Fruit fly (Drosophila melanogaster) whole organism, embryonic: ENCODE data around the gene wit.

Experiments
- Aef1 ChIP-seq: fragments of 200-800 bp; sonication (Bioruptor generic); IDR thresholded peaks from 3 replicates; pipeline ENCODE4 v1.3.6; 2022; ENCODE audit warnings: missing biosample characterization, missing genetic modification characterization
- CG1024 ChIP-seq: fragments of 200-800 bp; sonication (Bioruptor generic); IDR thresholded peaks from 2 replicates; pipeline ENCODE4 v1.3.6; 2022; ENCODE audit warnings: missing biosample characterization, missing genetic modification characterization
- CG10366 ChIP-seq: fragments of 200-800 bp; sonication (Bioruptor generic); IDR thresholded peaks from 2 replicates; pipeline ENCODE4 v1.3.6; 2022; ENCODE audit warnings: missing biosample characterization, missing genetic modification characterization
- CG12104 ChIP-seq: fragments of 200-800 bp; sonication (Bioruptor generic); optimal IDR thresholded peaks from 3 replicates; lab custom pipeline; 2016; ENCODE audit warnings: missing biosample characterization, missing genetic modification characterization
- CG12236 ChIP-seq: fragments of 200-800 bp; sonication (Bioruptor generic); optimal IDR thresholded peaks from 2 replicates; lab custom pipeline; 2016; ENCODE audit warnings: missing biosample characterization, missing genetic modification characterization
- CG14710 ChIP-seq: fragments of 200-800 bp; sonication (Bioruptor generic); optimal IDR thresholded peaks from 3 replicates; lab custom pipeline; 2019; ENCODE audit warnings: missing biosample characterization, mild to moderate bottlenecking, missing genetic modification characterization, moderate library complexity
- CG15514 ChIP-seq: fragments of 200-800 bp; sonication (Bioruptor generic); optimal IDR thresholded peaks from 3 replicates; lab custom pipeline; 2017; ENCODE audit warnings: missing biosample characterization, missing genetic modification characterization, mild to moderate bottlenecking, moderate library complexity, missing genetic modification reagents
- CG1602 ChIP-seq: fragments of 200-800 bp; sonication (Bioruptor generic); optimal IDR thresholded peaks from 3 replicates; lab custom pipeline; 2016; ENCODE audit warnings: missing biosample characterization, missing genetic modification characterization
- CG17361 ChIP-seq: fragments of 200-800 bp; sonication (Bioruptor generic); IDR thresholded peaks from 3 replicates; pipeline ENCODE4 v1.3.6; 2022; ENCODE audit warnings: missing biosample characterization, missing genetic modification characterization
- CG1832 ChIP-seq: fragments of 200-800 bp; sonication (Bioruptor generic); optimal IDR thresholded peaks from 2 replicates; lab custom pipeline; 2017; ENCODE audit warnings: missing biosample characterization, mild to moderate bottlenecking, missing genetic modification characterization, inconsistent platforms
- CG2712 ChIP-seq: fragments of 200-800 bp; optimal IDR thresholded peaks from 3 replicates; lab custom pipeline; 2019; ENCODE audit warnings: missing biosample characterization, mild to moderate bottlenecking, missing genetic modification characterization, moderate library complexity
- CG31224 ChIP-seq: fragments of 200-800 bp; sonication (Bioruptor generic); IDR thresholded peaks from 2 replicates; pipeline ENCODE4 v1.3.6; 2022; ENCODE audit warnings: missing biosample characterization, missing genetic modification characterization
- CG32767 ChIP-seq: fragments of 200-800 bp; sonication (Bioruptor generic); IDR thresholded peaks from 2 replicates; pipeline ENCODE4 v1.3.6; 2022; ENCODE audit warnings: missing biosample characterization, missing genetic modification characterization
- CG32772 ChIP-seq: fragments of 200-800 bp; sonication (Bioruptor generic); IDR thresholded peaks from 2 replicates; pipeline ENCODE4 v1.3.6; 2022; ENCODE audit warnings: missing biosample characterization, missing genetic modification characterization
- CG34422 ChIP-seq: fragments of 200-800 bp; sonication (Bioruptor generic); IDR thresholded peaks from 3 replicates; pipeline ENCODE4 v1.3.6; 2022; ENCODE audit warnings: missing biosample characterization, missing genetic modification characterization
- CG43689 ChIP-seq: fragments of 200-800 bp; sonication (Bioruptor generic); IDR thresholded peaks from 2 replicates; pipeline ENCODE4 v1.3.6; 2022; ENCODE audit warnings: missing biosample characterization, missing genetic modification characterization
- CG4404 ChIP-seq: fragments of 200-800 bp; sonication (Bioruptor generic); IDR thresholded peaks from 2 replicates; pipeline ENCODE4 v1.3.6; 2022; ENCODE audit warnings: missing biosample characterization, missing genetic modification characterization
- CG6791 ChIP-seq: fragments of 200-800 bp; sonication (Bioruptor generic); IDR thresholded peaks from 3 replicates; pipeline ENCODE4 v1.3.6; 2022; ENCODE audit warnings: missing biosample characterization, missing genetic modification characterization; ENCODE audit not compliant: partially characterized antibody
- CG9215 ChIP-seq: fragments of 200-800 bp; sonication (Bioruptor generic); IDR thresholded peaks from 2 replicates; pipeline ENCODE4 v1.3.6; 2022; ENCODE audit warnings: missing biosample characterization, missing genetic modification characterization
- CG9437 ChIP-seq: fragments of 200-800 bp; sonication (Bioruptor generic); optimal IDR thresholded peaks from 2 replicates; lab custom pipeline; 2018; ENCODE audit warnings: missing biosample characterization, mild to moderate bottlenecking, missing genetic modification characterization
- CG9817 ChIP-seq: fragments of 200-800 bp; sonication (Bioruptor generic); optimal IDR thresholded peaks from 2 replicates; lab custom pipeline; 2018; ENCODE audit warnings: missing biosample characterization, mild to moderate bottlenecking, missing genetic modification characterization, moderate library complexity
- CkIIα-i1 ChIP-seq: fragments of 200-800 bp; sonication (Bioruptor generic); IDR thresholded peaks from 2 replicates; pipeline ENCODE4 v1.3.6; 2022; ENCODE audit warnings: missing biosample characterization, missing genetic modification characterization
- D ChIP-seq, 2 experiments: fragments of 200-800 bp in 1 of 2; fragments of >200 bp in 1 of 2; sonication (Bioruptor generic) in 1 of 2; optimal IDR thresholded peaks; 2 replicates in 1 of 2; 3 replicates in 1 of 2; lab custom pipeline; 2017; ENCODE audit warnings: mild to moderate bottlenecking in 1 of 2, missing biosample characterization in 1 of 2, missing genetic modification characterization in 1 of 2, missing genetic modification reagents in 1 of 2
- Dek ChIP-seq: fragments of 200-800 bp; sonication (Bioruptor generic); optimal IDR thresholded peaks from 3 replicates; lab custom pipeline; 2019; ENCODE audit warnings: missing biosample characterization, mild to moderate bottlenecking, missing genetic modification characterization, moderate library complexity
- Eip74EF ChIP-seq, 2 experiments: fragments of 200-800 bp in 1 of 2; fragments of >200 bp in 1 of 2; sonication (Bioruptor generic) in 1 of 2; optimal IDR thresholded peaks; 2 replicates each; lab custom pipeline; 2017 to 2019; ENCODE audit warnings: missing biosample characterization in 2 of 2, missing genetic modification characterization in 2 of 2, mild to moderate bottlenecking in 1 of 2, moderate library complexity in 1 of 2
- HLH4C ChIP-seq: fragments of 200-800 bp; sonication (Bioruptor generic); IDR thresholded peaks from 3 replicates; pipeline ENCODE4 v1.3.6; 2022; ENCODE audit warnings: missing biosample characterization, missing genetic modification characterization; ENCODE audit not compliant: partially characterized antibody
- HmgZ ChIP-seq: fragments of 200-800 bp; sonication (Bioruptor generic); optimal IDR thresholded peaks from 2 replicates; lab custom pipeline; 2018; ENCODE audit warnings: missing biosample characterization, mild to moderate bottlenecking, missing genetic modification characterization
- Mrtf ChIP-seq: fragments of 200-800 bp; sonication (Bioruptor generic); IDR thresholded peaks from 3 replicates; pipeline ENCODE4 v1.3.6; 2022; ENCODE audit warnings: missing biosample characterization, missing genetic modification characterization
- TFAM ChIP-seq: fragments of 200-800 bp; sonication (Bioruptor generic); optimal IDR thresholded peaks from 2 replicates; lab custom pipeline; 2017; ENCODE audit warnings: missing biosample characterization, missing genetic modification characterization, inconsistent platforms
- YL-1 ChIP-seq: fragments of 200-800 bp; sonication (Bioruptor generic); optimal IDR thresholded peaks from 3 replicates; lab custom pipeline; 2017; ENCODE audit warnings: missing biosample characterization, mild to moderate bottlenecking, missing genetic modification characterization
- amos ChIP-seq: fragments of 200-800 bp; sonication (Bioruptor generic); IDR thresholded peaks from 2 replicates; pipeline ENCODE4 v1.3.6; 2022; ENCODE audit warnings: missing biosample characterization, missing genetic modification characterization; ENCODE audit not compliant: partially characterized antibody
- crp ChIP-seq, 2 experiments: fragments of 200-800 bp; sonication (Bioruptor generic); optimal IDR thresholded peaks; 2 replicates in 1 of 2; 3 replicates in 1 of 2; lab custom pipeline; 2017; ENCODE audit warnings: missing biosample characterization in 2 of 2, missing genetic modification characterization in 2 of 2, mild to moderate bottlenecking in 1 of 2, moderate library complexity in 1 of 2
- dysf ChIP-seq: fragments of 200-800 bp; sonication (Bioruptor generic); IDR thresholded peaks from 3 replicates; pipeline ENCODE4 v1.3.6; 2022; ENCODE audit warnings: missing biosample characterization, missing genetic modification characterization
- esg ChIP-seq: fragments of 200-800 bp; sonication (Bioruptor generic); conservative IDR thresholded peaks from 2 replicates; pipeline ENCODE4 v1.3.6; 2022; ENCODE audit warnings: missing biosample characterization, missing genetic modification characterization
- fd3F ChIP-seq: fragments of 200-800 bp; sonication (Bioruptor generic); optimal IDR thresholded peaks from 2 replicates; lab custom pipeline; 2018; ENCODE audit warnings: missing biosample characterization, mild to moderate bottlenecking, missing genetic modification characterization, moderate library complexity
- fu2 ChIP-seq: fragments of 200-800 bp; sonication (Bioruptor generic); optimal IDR thresholded peaks from 2 replicates; lab custom pipeline; 2016; ENCODE audit warnings: missing biosample characterization, missing genetic modification characterization
- ham ChIP-seq: fragments of 200-800 bp; sonication (Bioruptor generic); IDR thresholded peaks from 2 replicates; pipeline ENCODE4 v1.3.6; 2022; ENCODE audit warnings: missing biosample characterization, missing genetic modification characterization
- ind ChIP-seq: fragments of 200-800 bp; sonication (Bioruptor generic); optimal IDR thresholded peaks from 3 replicates; lab custom pipeline; 2016; ENCODE audit warnings: missing biosample characterization, missing genetic modification characterization
- lmd ChIP-seq: fragments of 200-800 bp; sonication (Bioruptor generic); IDR thresholded peaks from 2 replicates; pipeline ENCODE4 v1.3.6; 2022; ENCODE audit warnings: missing biosample characterization, missing genetic modification characterization
- oc ChIP-seq: fragments of 200-800 bp; sonication (Bioruptor generic); optimal IDR thresholded peaks from 2 replicates; lab custom pipeline; 2018; ENCODE audit warnings: missing biosample characterization, mild to moderate bottlenecking, missing genetic modification characterization, moderate library complexity
- peb ChIP-seq: fragments of 200-800 bp; sonication (Bioruptor generic); IDR thresholded peaks from 2 replicates; pipeline ENCODE4 v1.3.6; 2022; ENCODE audit warnings: missing biosample characterization, missing genetic modification characterization
- phol ChIP-seq: fragments of 200-800 bp; sonication (Bioruptor generic); optimal IDR thresholded peaks from 3 replicates; lab custom pipeline; 2018; ENCODE audit warnings: missing biosample characterization, mild to moderate bottlenecking, missing genetic modification characterization, moderate library complexity
- ro ChIP-seq: fragments of 200-800 bp; sonication (Bioruptor generic); IDR thresholded peaks from 2 replicates; pipeline ENCODE4 v1.3.6; 2022; ENCODE audit warnings: missing biosample characterization, missing genetic modification characterization
- sens-2 ChIP-seq: fragments of 200-800 bp; sonication (Bioruptor generic); IDR thresholded peaks from 2 replicates; pipeline ENCODE4 v1.3.6; 2022; ENCODE audit warnings: missing biosample characterization, missing genetic modification characterization
- sr ChIP-seq: fragments of 200-800 bp; sonication (Bioruptor generic); IDR thresholded peaks from 3 replicates; pipeline ENCODE4 v1.3.6; 2022; ENCODE audit warnings: missing biosample characterization, missing genetic modification characterization
- stc ChIP-seq: fragments of 200-800 bp; sonication (Bioruptor generic); IDR thresholded peaks from 2 replicates; pipeline ENCODE4 v1.3.6; 2022; ENCODE audit warnings: missing biosample characterization, missing genetic modification characterization
- tap ChIP-seq: fragments of 200-800 bp; optimal IDR thresholded peaks from 3 replicates; lab custom pipeline; 2019; ENCODE audit warnings: missing biosample characterization, mild to moderate bottlenecking, missing genetic modification characterization, moderate library complexity
- toy ChIP-seq: fragments of 200-800 bp; sonication (Bioruptor generic); IDR thresholded peaks from 2 replicates; pipeline ENCODE4 v1.3.6; 2022; ENCODE audit warnings: missing biosample characterization, missing genetic modification characterization
- trem ChIP-seq: fragments of 200-800 bp; optimal IDR thresholded peaks from 3 replicates; lab custom pipeline; 2019; ENCODE audit warnings: missing biosample characterization, mild to moderate bottlenecking, missing genetic modification characterization, moderate library complexity
- tup ChIP-seq: fragments of 200-800 bp; sonication (Bioruptor generic); optimal IDR thresholded peaks from 2 replicates; lab custom pipeline; 2016; ENCODE audit warnings: missing biosample characterization, mild to moderate bottlenecking, missing genetic modification characterization, moderate library complexity

wit gene

DNA sequence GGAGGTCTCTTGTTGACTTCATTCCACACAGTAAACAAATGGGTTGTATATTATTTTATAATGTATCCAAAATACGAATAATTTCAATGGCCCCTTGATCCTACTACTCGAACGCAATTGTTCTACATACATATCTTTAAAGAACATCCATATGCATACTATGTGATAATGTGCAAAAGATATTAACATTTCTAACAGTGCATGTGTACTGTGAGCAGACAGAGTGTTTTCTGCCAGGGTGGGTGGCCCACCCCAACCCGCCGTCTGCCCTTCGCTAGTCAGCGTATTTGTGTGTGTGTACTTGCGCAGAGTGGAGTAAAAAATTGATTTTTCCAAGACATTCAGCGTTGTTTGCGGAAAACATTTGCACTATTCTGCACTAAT, 529 bp downstream of the wit start (continued):
- TF ChIP-seq CG32767 (GFP tag; lab: Robert Waterston, UW), result peak; percentile 40
- TF ChIP-seq Eip74EF (GFP tag; optimal IDR thresholded peaks at IDR 0.05; lab: Kevin White, UChicago), result no peak
- peak; percentile 54 for TF ChIP-seq oc (tag; lab: Kevin White, UChicago)
- TF ChIP-seq CG12104 (GFP tag; lab: Kevin White, UChicago), result no peak
- TF ChIP-seq HmgZ (tag; lab: Kevin White, UChicago), result peak; percentile 7
- peak; percentile 41; the same call in 1 of the 2 replicates for TF ChIP-seq CG9215 (GFP tag; lab: Robert Waterston, UW)
- TF ChIP-seq CG1832, result no peak
- TF ChIP-seq amos (GFP tag; lab: Robert Waterston, UW), result no peak
- peak; percentile 50 for TF ChIP-seq CG15514 (GFP tag; lab: Kevin White, UChicago)
- peak; percentile 6; the same call in 1 of the 3 replicates for TF ChIP-seq CG34422 (GFP tag; lab: Robert Waterston, UW)
- peak; percentile 57 for TF ChIP-seq tap
- peak; percentile 22; the same call in 1 of the 2 replicates for TF ChIP-seq CkIIα-i1 (GFP tag; lab: Robert Waterston, UW)
- TF ChIP-seq trem, result peak; percentile 22
- no peak for TF ChIP-seq CG6791 (GFP tag; lab: Robert Waterston, UW)
- TF ChIP-seq peb (GFP tag; lab: Robert Waterston, UW), result peak; percentile 38; the same call in 1 of the 2 replicates
- TF ChIP-seq CG32772 (GFP tag; lab: Robert Waterston, UW), result peak; percentile 69
- TF ChIP-seq D (optimal IDR thresholded peaks at IDR 0.05; lab: Kevin White, UChicago), result no peak
- TF ChIP-seq D (GFP tag; optimal IDR thresholded peaks at IDR 0.05; lab: Kevin White, UChicago), result no peak
- peak; percentile 78 for TF ChIP-seq dysf (GFP tag; lab: Robert Waterston, UW)
- peak; percentile 76 for TF ChIP-seq stc (GFP tag; lab: Robert Waterston, UW)
- peak; percentile 55 for TF ChIP-seq CG43689 (GFP tag; lab: Robert Waterston, UW)
- TF ChIP-seq CG2712, result peak; percentile 59
- TF ChIP-seq Aef1 (GFP tag; lab: Robert Waterston, UW), result peak; percentile 69
- TF ChIP-seq crp (GFP tag; optimal IDR thresholded peaks at IDR 0.05; lab: Kevin White, UChicago), result no peak
- peak; percentile 28; the same call in 1 of the 2 replicates for TF ChIP-seq ro
- no peak for TF ChIP-seq HLH4C (GFP tag; lab: Robert Waterston, UW)
- TF ChIP-seq fu2 (GFP tag; lab: Kevin White, UChicago), result no peak
- peak; percentile 6; the same call in 1 of the 2 replicates for TF ChIP-seq CG4404 (GFP tag; lab: Robert Waterston, UW)
- TF ChIP-seq sens-2, result peak; percentile 63; the same call in 1 of the 2 replicates
- TF ChIP-seq TFAM (GFP tag; lab: Kevin White, UChicago), result no peak
- peak; percentile 17 for TF ChIP-seq fd3F
- peak; percentile 34; the same call in 1 of the 3 replicates for TF ChIP-seq CG17361 (GFP tag; lab: Robert Waterston, UW)
- peak; percentile 8 for TF ChIP-seq CG9437 (GFP tag; lab: Kevin White, UChicago)
- TF ChIP-seq Mrtf (GFP tag; lab: Robert Waterston, UW), result peak; percentile 51; the same call in 1 of the 3 replicates
- peak; percentile 26 for TF ChIP-seq Dek (tag; lab: Kevin White, UChicago)
- TF ChIP-seq toy (GFP tag; lab: Robert Waterston, UW), result peak; percentile 43; the same call in 1 of the 2 replicates
- peak; percentile 75 for TF ChIP-seq lmd (GFP tag; lab: Robert Waterston, UW)
- peak; percentile 81 for TF ChIP-seq esg
- peak; percentile 68 for TF ChIP-seq ind (GFP tag; lab: Kevin White, UChicago)
- no peak for TF ChIP-seq CG12236
- TF ChIP-seq sr (GFP tag; lab: Robert Waterston, UW), result peak; percentile 34; the same call in 1 of the 3 replicates
- TF ChIP-seq CG14710, result peak; percentile 4
- TF ChIP-seq ham (GFP tag; lab: Robert Waterston, UW), result peak; percentile 46; the same call in 1 of the 2 replicates
- TF ChIP-seq CG1602 (GFP tag; lab: Kevin White, UChicago), result peak; percentile 49
- TF ChIP-seq CG10366 (GFP tag; lab: Robert Waterston, UW), result peak; percentile 75
- peak; percentile 56 for TF ChIP-seq CG9817 (tag; lab: Kevin White, UChicago)
- TF ChIP-seq CG31224, result peak; percentile 61
- TF ChIP-seq tup (GFP tag; lab: Kevin White, UChicago), result peak; percentile 33
- TF ChIP-seq CG1024 (GFP tag; lab: Robert Waterston, UW), result peak; percentile 56; the same call in 1 of the 2 replicates
- TF ChIP-seq phol (tag; lab: Kevin White, UChicago), result peak; percentile 31
- TF ChIP-seq YL-1 (GFP tag; lab: Kevin White, UChicago), result no peak
